Fruit fly (Drosophila melanogaster): Measurements from ENCODE around the gene CG14085.

dm6 chr3L:19233798-19234781, 35.1 kb upstream of the CG14085 start:
- TF ChIP-seq EcR (GFP tag; optimal IDR thresholded peaks at IDR 0.05) = no peak
- no peak for TF ChIP-seq psq (optimal IDR thresholded peaks at IDR 0.05)
- TF ChIP-seq usp (GFP tag; optimal IDR thresholded peaks at IDR 0.05) = no peak
- TF ChIP-seq CG8478 (optimal IDR thresholded peaks at IDR 0.05) = no peak
